Worm (Caenorhabditis elegans): ENCODE data around the gene str-18.

The str-18 gene

DNA sequence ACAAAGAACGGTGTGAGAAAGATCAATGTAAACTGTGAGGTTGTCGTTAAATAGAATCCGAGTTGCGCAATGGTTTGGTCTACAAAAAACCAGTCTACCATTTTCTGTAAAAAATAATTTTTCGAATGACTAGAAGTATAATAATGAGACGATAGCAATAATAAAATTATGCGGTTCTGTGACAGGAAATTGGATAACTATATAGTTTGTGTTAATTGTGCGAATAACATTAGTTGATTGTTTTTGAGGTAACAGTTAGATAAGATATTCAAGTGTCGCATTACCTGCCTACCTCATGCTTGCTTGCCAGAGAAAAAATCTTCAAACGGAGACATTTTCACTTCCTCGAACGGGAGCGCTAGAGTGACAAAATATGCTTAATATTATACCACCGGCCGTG, at the start of gene str-18:
TSS of gene str-18 (minus strand) at position 101 of the 400 bp plus-strand sequence.
- TF ChIP-seq dve-1 (tag; optimal IDR thresholded peaks at IDR 0.05; ENCODE audit: insufficient read depth), result no peak
- no peak for TF ChIP-seq fkh-10 (GFP tag; optimal IDR thresholded peaks at IDR 0.05)
- TF ChIP-seq pqm-1 (tag; optimal IDR thresholded peaks at IDR 0.05), result no peak
- TF ChIP-seq hif-1 (tag; optimal IDR thresholded peaks at IDR 0.05), result no peak
- no peak for TF ChIP-seq gei-8 (GFP tag; optimal IDR thresholded peaks at IDR 0.05)
- TF ChIP-seq lin-39 (tag; optimal IDR thresholded peaks at IDR 0.05), result no peak
- TF ChIP-seq hlh-30 (tag; optimal IDR thresholded peaks at IDR 0.05; ENCODE audit: insufficient read depth), result no peak
- TF ChIP-seq nhr-42 (GFP tag; IDR thresholded peaks at IDR 0.05), result no peak
- no peak for TF ChIP-seq sdz-12 (GFP tag; optimal IDR thresholded peaks at IDR 0.05)
- TF ChIP-seq unc-130 (GFP tag; optimal IDR thresholded peaks at IDR 0.05), result no peak
- no peak for TF ChIP-seq daf-12 (tag; optimal IDR thresholded peaks at IDR 0.05)
- no peak for TF ChIP-seq ctbp-1 (GFP tag; IDR thresholded peaks at IDR 0.05)
- no peak for TF ChIP-seq lsy-2 (tag; optimal IDR thresholded peaks at IDR 0.05)
- no peak for TF ChIP-seq duxl-1 (tag; optimal IDR thresholded peaks at IDR 0.05; ENCODE audit: poor library complexity)
- no peak for TF ChIP-seq Y75B8A.6 (GFP tag; IDR thresholded peaks at IDR 0.05)
- TF ChIP-seq mep-1 (tag; optimal IDR thresholded peaks at IDR 0.05), result no peak
- no peak for TF ChIP-seq vab-7 (GFP tag; IDR thresholded peaks at IDR 0.05)
- TF ChIP-seq R02D3.7 (tag; optimal IDR thresholded peaks at IDR 0.05), result no peak
- no peak for TF ChIP-seq egl-43 (GFP tag; IDR thresholded peaks at IDR 0.05)
- TF ChIP-seq snpc-4 (tag; optimal IDR thresholded peaks at IDR 0.05), result no peak

DNA sequence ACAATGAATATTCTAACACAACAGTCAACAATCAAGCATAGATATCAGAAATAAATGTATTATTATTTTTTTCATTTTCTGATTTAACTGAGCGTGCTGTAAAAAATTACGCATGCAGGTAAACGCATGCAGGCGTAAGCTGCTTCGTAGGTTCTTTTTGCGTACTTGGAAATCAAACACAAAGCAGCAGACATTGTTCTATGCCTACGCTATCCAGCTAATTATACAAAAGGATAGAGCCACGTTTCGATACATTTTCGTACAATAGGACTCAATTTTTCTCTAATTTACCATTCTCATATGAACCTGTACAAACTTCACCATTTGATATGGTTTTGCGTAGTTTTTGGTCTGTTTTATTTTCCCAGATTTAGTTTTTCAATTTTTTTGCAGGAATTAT, 40.7 kb upstream of the str-18 start, which contains the start of gene T26E4.3:
TSS of gene T26E4.3 (plus strand) at position 301 of the 400 bp plus-strand sequence.
- TF ChIP-seq Y75B8A.6 (GFP tag; IDR thresholded peaks at IDR 0.05) (no peak), unc-62 (GFP tag; optimal IDR thresholded peaks at IDR 0.05 in 1 of 2) (no peak), unc-62 (tag; optimal IDR thresholded peaks at IDR 0.05) (no peak), ZK546.5 (tag; optimal IDR thresholded peaks at IDR 0.05) (no peak), tag-97 (GFP tag; IDR thresholded peaks at IDR 0.05) (no peak), daf-12 (tag; optimal IDR thresholded peaks at IDR 0.05) (no peak), fos-1 (tag; optimal IDR thresholded peaks at IDR 0.05) (no peak), zfp-3 (GFP tag; conservative IDR thresholded peaks at IDR 0.05) (no peak), lsy-2 (tag; optimal IDR thresholded peaks at IDR 0.05) (no peak), aha-1 (tag) (no peak), nhr-42 (GFP tag; IDR thresholded peaks at IDR 0.05) (no peak), nhr-237 (tag; optimal IDR thresholded peaks at IDR 0.05) (no peak), madf-5 (GFP tag; IDR thresholded peaks at IDR 0.05) (no peak), ces-1 (GFP tag; optimal IDR thresholded peaks at IDR 0.05) (no peak), lin-1 (GFP tag; IDR thresholded peaks at IDR 0.05) (no peak), lin-15B (tag; optimal IDR thresholded peaks at IDR 0.05) (no peak)

DNA sequence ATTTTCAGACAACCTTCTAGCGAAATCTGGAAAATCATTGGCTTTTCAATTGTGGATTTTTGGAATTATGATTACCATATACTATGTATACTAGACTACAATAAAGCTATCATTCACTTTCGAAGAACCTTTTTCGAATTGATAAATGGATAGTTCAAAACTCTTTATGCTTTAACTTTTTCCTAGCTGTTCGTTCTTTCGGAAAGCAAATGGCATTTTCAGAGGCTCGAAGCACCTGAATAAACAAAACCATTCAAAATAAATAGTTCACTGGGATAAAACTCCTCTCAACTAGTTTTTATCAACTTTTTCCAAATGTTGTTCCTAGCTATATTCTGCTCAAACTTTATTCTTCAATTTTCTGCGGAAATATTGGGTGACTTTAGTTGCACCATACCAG, 39.3 kb upstream of the str-18 start, which contains the start of gene T26E4.2:
TSS of gene T26E4.2 (plus strand) at position 301 of the 400 bp plus-strand sequence.
- TF ChIP-seq T20F7.1 (GFP tag; optimal IDR thresholded peaks at IDR 0.05) (no peak), jun-1 (tag; optimal IDR thresholded peaks at IDR 0.05) (no peak), madf-9 (GFP tag; conservative IDR thresholded peaks at IDR 0.05) (no peak), daf-16 (GFP tag; optimal IDR thresholded peaks at IDR 0.05) (no peak), daf-16 (tag; optimal IDR thresholded peaks at IDR 0.05) (no peak), nhr-11 (tag; optimal IDR thresholded peaks at IDR 0.05) (no peak), lin-39 (tag; optimal IDR thresholded peaks at IDR 0.05) (no peak), skn-1 (tag; optimal IDR thresholded peaks at IDR 0.05) (no peak), lir-3 (tag; optimal IDR thresholded peaks at IDR 0.05) (no peak), nhr-48 (tag; optimal IDR thresholded peaks at IDR 0.05) (no peak)
